Fruit fly (Drosophila melanogaster) whole organism, embryonic: ENCODE measurements around the gene Pez.

Experiments
- BtbVII ChIP-seq: fragments of 200-800 bp; sonication (Bioruptor generic); optimal IDR thresholded peaks from 3 replicates; lab custom pipeline; 2017; ENCODE audit warnings: missing biosample characterization, mild to moderate bottlenecking, missing genetic modification characterization
- CG11247 ChIP-seq: fragments of 200-800 bp; sonication (Bioruptor generic); IDR thresholded peaks from 2 replicates; pipeline ENCODE4 v1.3.6; 2022; ENCODE audit warnings: missing biosample characterization, missing genetic modification characterization
- CG11695 ChIP-seq: fragments of 200-800 bp; sonication (Bioruptor generic); IDR thresholded peaks from 3 replicates; pipeline ENCODE4 v1.3.6; 2022; ENCODE audit warnings: missing biosample characterization, missing genetic modification characterization
- CG12104 ChIP-seq: fragments of 200-800 bp; sonication (Bioruptor generic); optimal IDR thresholded peaks from 3 replicates; lab custom pipeline; 2016; ENCODE audit warnings: missing biosample characterization, missing genetic modification characterization
- CG12219 ChIP-seq: fragments of 200-800 bp; sonication (Bioruptor generic); optimal IDR thresholded peaks from 3 replicates; lab custom pipeline; 2018; ENCODE audit warnings: missing biosample characterization, mild to moderate bottlenecking, missing genetic modification characterization
- CG12744 ChIP-seq: fragments of 200-800 bp; sonication (Bioruptor generic); optimal IDR thresholded peaks from 2 replicates; lab custom pipeline; 2016; ENCODE audit warnings: missing biosample characterization, missing genetic modification characterization
- CG14441 ChIP-seq: fragments of 200-800 bp; sonication (Bioruptor generic); IDR thresholded peaks from 2 replicates; pipeline ENCODE4 v1.3.6; 2022; ENCODE audit warnings: missing biosample characterization, missing genetic modification characterization
- CG15601 ChIP-seq: fragments of 200-800 bp; sonication (Bioruptor generic); optimal IDR thresholded peaks from 3 replicates; lab custom pipeline; 2019; ENCODE audit warnings: missing biosample characterization, mild to moderate bottlenecking, missing genetic modification characterization, moderate library complexity
- CG17359 ChIP-seq: fragments of 200-800 bp; sonication (Bioruptor generic); optimal IDR thresholded peaks from 3 replicates; lab custom pipeline; 2018; ENCODE audit warnings: missing biosample characterization, mild to moderate bottlenecking, missing genetic modification characterization, moderate library complexity
- CG18599 ChIP-seq: fragments of 200-800 bp; sonication (Bioruptor generic); optimal IDR thresholded peaks from 3 replicates; lab custom pipeline; 2017; ENCODE audit warnings: missing biosample characterization, missing genetic modification characterization, mild to moderate bottlenecking, moderate library complexity, missing genetic modification reagents
- CG30431 ChIP-seq: fragments of 200-800 bp; sonication (Bioruptor generic); optimal IDR thresholded peaks from 2 replicates; lab custom pipeline; 2017; ENCODE audit warnings: missing biosample characterization, missing genetic modification characterization
- CG31388 ChIP-seq: fragments of 200-800 bp; sonication (Bioruptor generic); optimal IDR thresholded peaks from 2 replicates; lab custom pipeline; 2016; ENCODE audit warnings: missing biosample characterization, missing genetic modification characterization
- CG5245 ChIP-seq: fragments of 200-800 bp; sonication (Bioruptor generic); optimal IDR thresholded peaks from 3 replicates; lab custom pipeline; 2016; ENCODE audit warnings: missing biosample characterization, missing genetic modification characterization
- CG9609 ChIP-seq: fragments of 200-800 bp; sonication (Bioruptor generic); optimal IDR thresholded peaks from 3 replicates; lab custom pipeline; 2016; ENCODE audit warnings: missing biosample characterization, missing genetic modification characterization
- CG9817 ChIP-seq: fragments of 200-800 bp; sonication (Bioruptor generic); optimal IDR thresholded peaks from 2 replicates; lab custom pipeline; 2018; ENCODE audit warnings: missing biosample characterization, mild to moderate bottlenecking, missing genetic modification characterization, moderate library complexity
- CTCF ChIP-seq: fragments of 200-800 bp; sonication (Bioruptor generic); optimal IDR thresholded peaks from 2 replicates; lab custom pipeline; 2017; ENCODE audit warnings: missing biosample characterization, mild to moderate bottlenecking, missing genetic modification characterization, moderate library complexity
- D19A ChIP-seq: fragments of 200-800 bp; optimal IDR thresholded peaks from 3 replicates; lab custom pipeline; 2019; ENCODE audit warnings: missing biosample characterization, mild to moderate bottlenecking, missing genetic modification characterization, moderate library complexity
- Dip2 ChIP-seq: fragments of 200-800 bp; sonication (Bioruptor generic); IDR thresholded peaks from 2 replicates; pipeline ENCODE4 v1.3.6; 2022; ENCODE audit warnings: missing biosample characterization, missing genetic modification characterization
- Eip74EF ChIP-seq, 2 experiments: fragments of 200-800 bp in 1 of 2; fragments of >200 bp in 1 of 2; sonication (Bioruptor generic) in 1 of 2; optimal IDR thresholded peaks; 2 replicates each; lab custom pipeline; 2017 to 2019; ENCODE audit warnings: missing biosample characterization in 2 of 2, missing genetic modification characterization in 2 of 2, mild to moderate bottlenecking in 1 of 2, moderate library complexity in 1 of 2
- Ets97D ChIP-seq: fragments of 200-800 bp; sonication (Bioruptor generic); optimal IDR thresholded peaks from 3 replicates; lab custom pipeline; 2016; ENCODE audit warnings: missing biosample characterization, missing genetic modification characterization
- HLH3B ChIP-seq: fragments of 200-800 bp; sonication (Bioruptor generic); IDR thresholded peaks from 2 replicates; pipeline ENCODE4 v1.3.6; 2022; ENCODE audit warnings: missing biosample characterization, missing genetic modification characterization
- Hey ChIP-seq: fragments of 200-800 bp; sonication (Bioruptor generic); optimal IDR thresholded peaks from 3 replicates; lab custom pipeline; 2018; ENCODE audit warnings: missing biosample characterization, mild to moderate bottlenecking, missing genetic modification characterization
- Hmx ChIP-seq: fragments of 200-800 bp; sonication (Bioruptor generic); optimal IDR thresholded peaks from 2 replicates; lab custom pipeline; 2016; ENCODE audit warnings: missing biosample characterization, missing genetic modification characterization
- Hr39 ChIP-seq: fragments of >200 bp; optimal IDR thresholded peaks from 2 replicates; lab custom pipeline; 2017
- Hr78 ChIP-seq, 2 experiments: fragments of 200-800 bp in 1 of 2; fragments of >200 bp in 1 of 2; sonication (Bioruptor generic) in 1 of 2; optimal IDR thresholded peaks; 2 replicates each; lab custom pipeline; 2017 to 2019; ENCODE audit warnings: missing biosample characterization in 2 of 2, missing genetic modification characterization in 2 of 2, mild to moderate bottlenecking in 1 of 2, moderate library complexity in 1 of 2
- Med ChIP-seq: fragments of 200-800 bp; sonication (Bioruptor generic); peaks from one replicate; lab custom pipeline; 2016; ENCODE audit warnings: missing biosample characterization, missing genetic modification characterization, mild to moderate bottlenecking, inconsistent platforms, moderate library complexity
- Mes4 ChIP-seq: fragments of 200-800 bp; sonication (Bioruptor generic); optimal IDR thresholded peaks from 2 replicates; lab custom pipeline; 2016; ENCODE audit warnings: missing biosample characterization, missing genetic modification characterization
- Nf-YA ChIP-seq: fragments of 200-800 bp; sonication (Bioruptor generic); IDR thresholded peaks from 2 replicates; pipeline ENCODE4 v1.3.6; 2022; ENCODE audit warnings: missing biosample characterization, missing genetic modification characterization
- Side ChIP-seq: fragments of 200-800 bp; sonication (Bioruptor generic); optimal IDR thresholded peaks from 2 replicates; lab custom pipeline; 2016; ENCODE audit warnings: missing biosample characterization, missing genetic modification characterization
- Sry-β ChIP-seq: fragments of 200-800 bp; sonication (Bioruptor generic); optimal IDR thresholded peaks from 2 replicates; lab custom pipeline; 2018; ENCODE audit warnings: missing biosample characterization, mild to moderate bottlenecking, missing genetic modification characterization, moderate library complexity
- Sry-δ ChIP-seq: fragments of 200-800 bp; sonication (Bioruptor generic); optimal IDR thresholded peaks from 2 replicates; lab custom pipeline; 2016; ENCODE audit warnings: missing biosample characterization, missing genetic modification characterization
- Xbp1 ChIP-seq: fragments of 200-800 bp; sonication (Bioruptor generic); optimal IDR thresholded peaks from 3 replicates; lab custom pipeline; 2016; ENCODE audit warnings: missing biosample characterization, mild to moderate bottlenecking, missing genetic modification characterization
- amos ChIP-seq: fragments of 200-800 bp; sonication (Bioruptor generic); IDR thresholded peaks from 2 replicates; pipeline ENCODE4 v1.3.6; 2022; ENCODE audit warnings: missing biosample characterization, missing genetic modification characterization; ENCODE audit not compliant: partially characterized antibody
- cg ChIP-seq: fragments of 200-800 bp; sonication (Bioruptor generic); optimal IDR thresholded peaks from 3 replicates; lab custom pipeline; 2019; ENCODE audit warnings: missing biosample characterization, mild to moderate bottlenecking, missing genetic modification characterization, moderate library complexity
- crol ChIP-seq: fragments of 200-800 bp; sonication (Bioruptor generic); IDR thresholded peaks from 2 replicates; pipeline ENCODE4 v1.3.6; 2022; ENCODE audit warnings: missing biosample characterization, missing genetic modification characterization
- crp ChIP-seq, 2 experiments: fragments of 200-800 bp; sonication (Bioruptor generic); optimal IDR thresholded peaks; 2 replicates in 1 of 2; 3 replicates in 1 of 2; lab custom pipeline; 2017; ENCODE audit warnings: missing biosample characterization in 2 of 2, missing genetic modification characterization in 2 of 2, mild to moderate bottlenecking in 1 of 2, moderate library complexity in 1 of 2
- dimm ChIP-seq: fragments of 200-800 bp; sonication (Bioruptor generic); IDR thresholded peaks from 2 replicates; pipeline ENCODE4 v1.3.6; 2022; ENCODE audit warnings: missing biosample characterization, missing genetic modification characterization
- emc ChIP-seq: fragments of 200-800 bp; sonication (Bioruptor generic); optimal IDR thresholded peaks from 2 replicates; lab custom pipeline; 2016; ENCODE audit warnings: missing biosample characterization, missing genetic modification characterization
- eve ChIP-seq, 2 experiments: fragments of >200 bp; optimal IDR thresholded peaks; 2 replicates each; lab custom pipeline; 2017; ENCODE audit warnings: missing biosample characterization in 2 of 2, missing genetic modification characterization in 2 of 2
- ewg ChIP-seq: fragments of 200-800 bp; sonication (Bioruptor generic); optimal IDR thresholded peaks from 3 replicates; lab custom pipeline; 2017; ENCODE audit warnings: mild to moderate bottlenecking, missing biosample characterization, missing genetic modification reagents, missing genetic modification characterization
- fru ChIP-seq: fragments of >200 bp; optimal IDR thresholded peaks from 2 replicates; lab custom pipeline; 2017
- gcm2 ChIP-seq: fragments of 200-800 bp; sonication (Bioruptor generic); optimal IDR thresholded peaks from 2 replicates; lab custom pipeline; 2016; ENCODE audit warnings: missing biosample characterization, missing genetic modification characterization
- gt ChIP-seq: fragments of 200-800 bp; sonication (Bioruptor generic); IDR thresholded peaks from 2 replicates; pipeline ENCODE4 v1.3.6; 2022; ENCODE audit warnings: missing biosample characterization, missing genetic modification characterization
- ind ChIP-seq: fragments of 200-800 bp; sonication (Bioruptor generic); optimal IDR thresholded peaks from 3 replicates; lab custom pipeline; 2016; ENCODE audit warnings: missing biosample characterization, missing genetic modification characterization
- lov ChIP-seq, 2 experiments: fragments of 200-800 bp in 1 of 2; fragments of >200 bp in 1 of 2; sonication (Bioruptor generic) in 1 of 2; IDR thresholded peaks in 1 of 2; optimal IDR thresholded peaks in 1 of 2; 2 replicates in 1 of 2; 3 replicates in 1 of 2; pipeline versions ENCODE4 v1.3.6 to Lab custom; 2017 to 2022; ENCODE audit warnings: missing biosample characterization in 1 of 2, missing genetic modification characterization in 1 of 2
- psq ChIP-seq: fragments of 200-800 bp; sonication (Bioruptor generic); optimal IDR thresholded peaks from 2 replicates; lab custom pipeline; 2017; ENCODE audit warnings: missing biosample characterization, missing genetic modification characterization
- repo ChIP-seq: fragments of 200-800 bp; sonication (Bioruptor generic); optimal IDR thresholded peaks from 2 replicates; lab custom pipeline; 2016; ENCODE audit warnings: missing biosample characterization, missing genetic modification characterization
- seq ChIP-seq: fragments of 200-800 bp; sonication (Bioruptor generic); IDR thresholded peaks from 2 replicates; pipeline ENCODE4 v1.3.6; 2022; ENCODE audit warnings: missing biosample characterization, missing genetic modification characterization
- stc ChIP-seq: fragments of 200-800 bp; sonication (Bioruptor generic); IDR thresholded peaks from 2 replicates; pipeline ENCODE4 v1.3.6; 2022; ENCODE audit warnings: missing biosample characterization, missing genetic modification characterization
- sug ChIP-seq: fragments of 200-800 bp; optimal IDR thresholded peaks from 2 replicates; lab custom pipeline; 2019; ENCODE audit warnings: missing biosample characterization, mild to moderate bottlenecking, missing genetic modification characterization, moderate library complexity
- tio ChIP-seq: fragments of 200-800 bp; sonication (Bioruptor generic); optimal IDR thresholded peaks from 2 replicates; lab custom pipeline; 2017; ENCODE audit warnings: missing biosample characterization, missing genetic modification characterization, inconsistent platforms
- wek ChIP-seq: fragments of 200-800 bp; sonication (Bioruptor generic); optimal IDR thresholded peaks from 3 replicates; lab custom pipeline; 2018; ENCODE audit warnings: missing biosample characterization, mild to moderate bottlenecking, missing genetic modification characterization, moderate library complexity

Gene Pez

dm6 chr2L:6351809-6352182 is 13.3 kb upstream of the Pez start (continued):
- TF ChIP-seq Hmx (peak; percentile 78), CG14441 (peak; percentile 88), D19A (tag; lab: Kevin White, UChicago) (peak; percentile 75), Nf-YA (GFP tag; lab: Robert Waterston, UW) (peak; percentile 39; the same call in 1 of the 2 replicates), CG12744 (GFP tag; lab: Kevin White, UChicago) (peak; percentile 44), CG11247 (GFP tag; lab: Robert Waterston, UW) (peak; percentile 81), CG18599 (GFP tag; lab: Kevin White, UChicago) (peak; percentile 92), CG31388 (GFP tag; lab: Kevin White, UChicago) (peak; percentile 58), Hr78 (GFP tag; optimal IDR thresholded peaks at IDR 0.05; lab: Kevin White, UChicago) (peak in 1 of 2 experiments; percentile 60), CG9817 (tag; lab: Kevin White, UChicago) (peak; percentile 94), Dip2 (GFP tag; lab: Robert Waterston, UW) (no peak), Ets97D (peak; percentile 29), crol (GFP tag; lab: Robert Waterston, UW) (no peak), seq (GFP tag; lab: Robert Waterston, UW) (no peak; the same call in 1 of the 2 replicates), CG11695 (GFP tag; lab: Robert Waterston, UW) (peak; percentile 87), BtbVII (GFP tag; lab: Kevin White, UChicago) (peak; percentile 83), stc (peak; percentile 77), ewg (GFP tag; lab: Kevin White, UChicago) (peak; percentile 49), dimm (GFP tag; lab: Robert Waterston, UW) (peak; percentile 71), Eip74EF (GFP tag; optimal IDR thresholded peaks at IDR 0.05; lab: Kevin White, UChicago) (peak in 1 of 2 experiments; percentile 72), CG5245 (GFP tag; lab: Kevin White, UChicago) (peak; percentile 67), crp (GFP tag; optimal IDR thresholded peaks at IDR 0.05; lab: Kevin White, UChicago) (peak in 1 of 2 experiments; percentile 5), cg (GFP tag; lab: Kevin White, UChicago) (no peak), lov (optimal IDR thresholded peaks at IDR 0.05; lab: Kevin White, UChicago) (no peak), lov (GFP tag; IDR thresholded peaks at IDR 0.05; lab: Robert Waterston, UW) (no peak), fru (no peak), tio (GFP tag; lab: Kevin White, UChicago) (peak; percentile 76), Hey (tag; lab: Kevin White, UChicago) (no peak), CG30431 (GFP tag; lab: Kevin White, UChicago) (peak; percentile 48), CG9609 (peak; percentile 51), Sry-β (no peak), CG12104 (peak; percentile 73), gcm2 (GFP tag; lab: Kevin White, UChicago) (no peak), Med (peak; percentile 95), wek (no peak), HLH3B (GFP tag; lab: Robert Waterston, UW) (peak; percentile 81), amos (GFP tag; lab: Robert Waterston, UW) (peak; percentile 38; the same call in 1 of the 2 replicates), CTCF (GFP tag; lab: Kevin White, UChicago) (no peak), ind (GFP tag; lab: Kevin White, UChicago) (peak; percentile 85), gt (GFP tag; lab: Robert Waterston, UW) (peak; percentile 38; the same call in 1 of the 2 replicates), sug (peak; percentile 96), eve (GFP tag; optimal IDR thresholded peaks at IDR 0.05; lab: Kevin White, UChicago) (no peak), CG17359 (tag; lab: Kevin White, UChicago) (peak; percentile 84), CG15601 (tag; lab: Kevin White, UChicago) (peak; percentile 46), Hr39 (lab: Kevin White, UChicago) (no peak), Side (GFP tag; lab: Kevin White, UChicago) (peak; percentile 54), repo (GFP tag; lab: Kevin White, UChicago) (peak; percentile 65), Sry-δ (GFP tag; lab: Kevin White, UChicago) (peak; percentile 34), emc (peak; percentile 47), psq (GFP tag; lab: Kevin White, UChicago) (no peak), Xbp1 (GFP tag; lab: Kevin White, UChicago) (peak; percentile 72), CG12219 (GFP tag; lab: Kevin White, UChicago) (peak; percentile 68), Mes4 (peak; percentile 16)
